Worm (Caenorhabditis elegans): ENCODE data around the gene F10C5.3.

ce11 chrIII:532152-532551, 48.5 kb downstream of the F10C5.3 start:
- TF ChIP-seq ceh-82 (tag; optimal IDR thresholded peaks at IDR 0.05): no peak
- no peak for TF ChIP-seq fkh-10 (GFP tag; optimal IDR thresholded peaks at IDR 0.05)
- TF ChIP-seq sox-4 (tag; optimal IDR thresholded peaks at IDR 0.05): no peak
- TF ChIP-seq ama-1 (optimal IDR thresholded peaks at IDR 0.05): no peak
- TF ChIP-seq nhr-90 (tag; optimal IDR thresholded peaks at IDR 0.05; ENCODE audit: poor library complexity): no peak
- no peak for TF ChIP-seq lin-15B (tag; optimal IDR thresholded peaks at IDR 0.05)
- TF ChIP-seq unc-98 (GFP tag; IDR thresholded peaks at IDR 0.05): no peak
- TF ChIP-seq nhr-76 (tag; optimal IDR thresholded peaks at IDR 0.05): no peak

Measured in whole organism, L1 larva.